Worm (Caenorhabditis elegans): ENCODE results near the gene Y53C12A.10.

Y53C12A.10 gene

ce11 chrII:9667382-9667781 is 37.3 kb downstream of the Y53C12A.10 start, which contains the start of gene ZK1320.11:
Gene ZK1320.11 (plus strand): TSS chrII:9667624.
- no peak for TF ChIP-seq ceh-28 (tag; optimal IDR thresholded peaks at IDR 0.05)
- peak; percentile 19 for TF ChIP-seq pha-4 (tag; optimal IDR thresholded peaks at IDR 0.05)
- TF ChIP-seq egl-5 (tag; optimal IDR thresholded peaks at IDR 0.05) = no peak
- peak; percentile 34 for TF ChIP-seq nfya-1 (tag; optimal IDR thresholded peaks at IDR 0.05; ENCODE audit: insufficient read depth)

ce11 chrII:9665577-9665976 is 39.1 kb downstream of the Y53C12A.10 start, which contains the start of gene ZK1320.5:
Gene ZK1320.5 (minus strand): TSS chrII:9665677.
- TF ChIP-seq ama-1 (optimal IDR thresholded peaks at IDR 0.05) = no peak
- TF ChIP-seq unc-62 (GFP tag; optimal IDR thresholded peaks at IDR 0.05) = no peak
- no peak for TF ChIP-seq snpc-4 (tag; optimal IDR thresholded peaks at IDR 0.05)
- TF ChIP-seq tbx-2 (tag; optimal IDR thresholded peaks at IDR 0.05) = no peak
- no peak for TF ChIP-seq ceh-28 (tag; optimal IDR thresholded peaks at IDR 0.05)
- TF ChIP-seq aly-2 (tag; optimal IDR thresholded peaks at IDR 0.05) = no peak
- TF ChIP-seq elt-3 (tag; optimal IDR thresholded peaks at IDR 0.05) = no peak
- TF ChIP-seq daf-12 (tag; optimal IDR thresholded peaks at IDR 0.05) = no peak
- TF ChIP-seq mdl-1 (tag; optimal IDR thresholded peaks at IDR 0.05) = no peak
- TF ChIP-seq skn-1 (tag; optimal IDR thresholded peaks at IDR 0.05) = no peak
- no peak for TF ChIP-seq fos-1 (tag; optimal IDR thresholded peaks at IDR 0.05)
- TF ChIP-seq nhr-12 (tag; optimal IDR thresholded peaks at IDR 0.05) = no peak
- TF ChIP-seq lin-15B (tag; optimal IDR thresholded peaks at IDR 0.05) = no peak

ce11 chrII:9662797-9663196 is 41.8 kb downstream of the Y53C12A.10 start, which contains the start of gene cyp-13A10:
Gene cyp-13A10 (minus strand): TSS chrII:9662884.
- TF ChIP-seq ceh-9 (tag; optimal IDR thresholded peaks at IDR 0.05) = no peak
- no peak for TF ChIP-seq tbx-2 (tag; optimal IDR thresholded peaks at IDR 0.05)
- no peak for TF ChIP-seq hmg-11 (tag; optimal IDR thresholded peaks at IDR 0.05)
- TF ChIP-seq lin-39 (tag; optimal IDR thresholded peaks at IDR 0.05) = no peak
- no peak for TF ChIP-seq R02D3.7 (tag; optimal IDR thresholded peaks at IDR 0.05)
- TF ChIP-seq mml-1 (tag; optimal IDR thresholded peaks at IDR 0.05) = no peak
- TF ChIP-seq elt-2 (tag; optimal IDR thresholded peaks at IDR 0.05) = no peak
- TF ChIP-seq nhr-77 (tag; optimal IDR thresholded peaks at IDR 0.05) = no peak
- TF ChIP-seq egl-27 (tag; optimal IDR thresholded peaks at IDR 0.05) = no peak
- no peak for TF ChIP-seq nhr-12 (tag; optimal IDR thresholded peaks at IDR 0.05)
- no peak for TF ChIP-seq zag-1 (tag; optimal IDR thresholded peaks at IDR 0.05)
- TF ChIP-seq nhr-25 (tag; optimal IDR thresholded peaks at IDR 0.05) = no peak
- TF ChIP-seq fkh-10 (GFP tag; optimal IDR thresholded peaks at IDR 0.05) = no peak
- TF ChIP-seq pqm-1 (tag; optimal IDR thresholded peaks at IDR 0.05) = no peak
- TF ChIP-seq jun-1 (tag; optimal IDR thresholded peaks at IDR 0.05) = no peak

- TF ChIP-seq lsy-12 (tag; optimal IDR thresholded peaks at IDR 0.05) (no peak), elt-1 (tag; optimal IDR thresholded peaks at IDR 0.05) (no peak), zag-1 (tag; optimal IDR thresholded peaks at IDR 0.05) (no peak), fkh-2 (tag; optimal IDR thresholded peaks at IDR 0.05) (no peak), pqm-1 (tag; optimal IDR thresholded peaks at IDR 0.05) (no peak), mml-1 (tag; optimal IDR thresholded peaks at IDR 0.05) (no peak), aly-2 (tag; optimal IDR thresholded peaks at IDR 0.05) (no peak), lin-39 (tag; optimal IDR thresholded peaks at IDR 0.05) (no peak), egl-27 (tag; optimal IDR thresholded peaks at IDR 0.05) (no peak), nfya-1 (tag; optimal IDR thresholded peaks at IDR 0.05; ENCODE audit: insufficient read depth) (no peak), lin-15B (tag; optimal IDR thresholded peaks at IDR 0.05) (no peak), ceh-9 (tag; optimal IDR thresholded peaks at IDR 0.05) (no peak), egl-5 (tag; optimal IDR thresholded peaks at IDR 0.05) (no peak), ZK546.5 (tag; optimal IDR thresholded peaks at IDR 0.05) (no peak), fos-1 (tag; optimal IDR thresholded peaks at IDR 0.05) (no peak), jun-1 (tag; optimal IDR thresholded peaks at IDR 0.05) (no peak), fkh-10 (GFP tag; optimal IDR thresholded peaks at IDR 0.05) (no peak), tbx-2 (tag; optimal IDR thresholded peaks at IDR 0.05) (no peak)
Observed at ce11 chrII:9662160-9662559, 42.5 kb downstream of the Y53C12A.10 start.

ce11 chrII:9660379-9660778 is 44.3 kb downstream of the Y53C12A.10 start, which contains the start of gene ZK1320.3:
Gene ZK1320.3 (minus strand): TSS chrII:9660419.
- TF ChIP-seq tbx-2 (tag; optimal IDR thresholded peaks at IDR 0.05) = no peak
- TF ChIP-seq ztf-11 (tag; optimal IDR thresholded peaks at IDR 0.05) = no peak
- no peak for TF ChIP-seq nhr-12 (tag; optimal IDR thresholded peaks at IDR 0.05)
- TF ChIP-seq fkh-10 (GFP tag; optimal IDR thresholded peaks at IDR 0.05) = no peak
- TF ChIP-seq nhr-11 (tag; optimal IDR thresholded peaks at IDR 0.05) = no peak
- TF ChIP-seq nhr-25 (tag; optimal IDR thresholded peaks at IDR 0.05) = no peak
- no peak for TF ChIP-seq ceh-82 (tag; optimal IDR thresholded peaks at IDR 0.05)
- no peak for TF ChIP-seq ceh-28 (tag; optimal IDR thresholded peaks at IDR 0.05)
- TF ChIP-seq pha-4 (tag; optimal IDR thresholded peaks at IDR 0.05) = no peak
- TF ChIP-seq elt-2 (tag; optimal IDR thresholded peaks at IDR 0.05) = peak; percentile 67
- TF ChIP-seq pqm-1 (tag; optimal IDR thresholded peaks at IDR 0.05) = peak; percentile 18
- TF ChIP-seq mml-1 (tag; optimal IDR thresholded peaks at IDR 0.05) = no peak
- no peak for TF ChIP-seq sea-2 (GFP tag; optimal IDR thresholded peaks at IDR 0.05)
- no peak for TF ChIP-seq nhr-43 (tag; optimal IDR thresholded peaks at IDR 0.05; ENCODE audit: poor library complexity, severe bottlenecking)
- no peak for TF ChIP-seq hmg-11 (tag; optimal IDR thresholded peaks at IDR 0.05)
- TF ChIP-seq ceh-9 (tag; optimal IDR thresholded peaks at IDR 0.05) = no peak
